Worm (Caenorhabditis elegans) whole organism, young adult: ENCODE results near the gene F55C12.4.

ENCODE experiments used
- C06A6.2 ChIP-seq: fragments of 200-800 bp; sonication (Bioruptor generic); conservative IDR thresholded peaks from 2 replicates; pipeline ENCODE4 v1.3.6; 2022; ENCODE audit warnings: missing genetic modification characterization, missing compliant biosample characterization
- F23B12.7 ChIP-seq: sonication (generic microtip); optimal IDR thresholded peaks from 2 replicates; lab custom pipeline; 2017; ENCODE audit warnings: missing genetic modification characterization, mild to moderate bottlenecking, missing compliant biosample characterization, antibody characterized with exemption, moderate library complexity; ENCODE audit not compliant: insufficient read depth
- F49E8.2 ChIP-seq: sonication (generic microtip); optimal IDR thresholded peaks from 3 replicates; lab custom pipeline; 2017; ENCODE audit warnings: missing genetic modification characterization, mild to moderate bottlenecking, missing compliant biosample characterization, antibody characterized with exemption, moderate library complexity; ENCODE audit not compliant: insufficient read depth
- F52B5.7 ChIP-seq: sonication (generic microtip); optimal IDR thresholded peaks from 2 replicates; lab custom pipeline; 2016; ENCODE audit warnings: mild to moderate bottlenecking, missing genetic modification characterization, missing compliant biosample characterization
- K12H6.12 ChIP-seq: fragments of 200-800 bp; sonication (Bioruptor generic); optimal IDR thresholded peaks from 2 replicates; lab custom pipeline; 2018; ENCODE audit warnings: mild to moderate bottlenecking, missing genetic modification characterization, missing compliant biosample characterization
- Y53G8AR.9 ChIP-seq: fragments of 200-800 bp; sonication (Bioruptor generic); conservative IDR thresholded peaks from 2 replicates; pipeline ENCODE4 v1.3.6; 2022; ENCODE audit warnings: missing genetic modification reagents, missing genetic modification characterization, missing compliant biosample characterization
- Y56A3A.18 ChIP-seq: fragments of 200-800 bp; sonication (Bioruptor generic); IDR thresholded peaks from 2 replicates; pipeline ENCODE4 v1.3.6; 2022; ENCODE audit warnings: missing genetic modification reagents, missing genetic modification characterization, missing compliant biosample characterization
- Y79H2A.3 ChIP-seq: fragments of 200-800 bp; sonication (Bioruptor generic); conservative IDR thresholded peaks from 2 replicates; pipeline ENCODE4 v1.3.6; 2022; ENCODE audit warnings: missing genetic modification reagents, missing genetic modification characterization, missing compliant biosample characterization
- Y95B8A.8 ChIP-seq: fragments of 200-800 bp; sonication (Bioruptor generic); IDR thresholded peaks from 2 replicates; pipeline ENCODE4 v1.3.6; 2022; ENCODE audit warnings: missing genetic modification reagents, missing genetic modification characterization, missing compliant biosample characterization
- atf-7 ChIP-seq: sonication (generic microtip); optimal IDR thresholded peaks from 2 replicates; lab custom pipeline; 2017; ENCODE audit warnings: mild to moderate bottlenecking, missing genetic modification characterization, missing compliant biosample characterization
- athp-1 ChIP-seq: sonication (generic microtip); optimal IDR thresholded peaks from 2 replicates; lab custom pipeline; 2017; ENCODE audit warnings: mild to moderate bottlenecking, missing genetic modification characterization, missing compliant biosample characterization
- attf-5 ChIP-seq: fragments of 200-800 bp; sonication (Bioruptor generic); optimal IDR thresholded peaks from 2 replicates; lab custom pipeline; 2018; ENCODE audit warnings: mild to moderate bottlenecking, missing genetic modification characterization, missing compliant biosample characterization
- attf-6 ChIP-seq: fragments of 200-800 bp; sonication (Bioruptor generic); IDR thresholded peaks from 2 replicates; pipeline ENCODE4 v1.3.6; 2022; ENCODE audit warnings: missing genetic modification reagents, missing genetic modification characterization, missing compliant biosample characterization
- ccch-3 ChIP-seq: fragments of 200-800 bp; sonication (Bioruptor generic); optimal IDR thresholded peaks from 2 replicates; lab custom pipeline; 2018; ENCODE audit warnings: mild to moderate bottlenecking, missing genetic modification characterization, missing compliant biosample characterization
- cebp-1 ChIP-seq, 2 experiments: fragments of 200-800 bp in 1 of 2; sonication (Bioruptor generic) in 1 of 2; sonication (generic microtip) in 1 of 2; IDR thresholded peaks in 1 of 2; optimal IDR thresholded peaks in 1 of 2; 2 replicates each; pipeline versions ENCODE4 v1.3.6 to Lab custom; 2017 to 2022; ENCODE audit warnings: missing compliant biosample characterization in 2 of 2, missing genetic modification characterization in 2 of 2, mild to moderate bottlenecking in 1 of 2, missing genetic modification reagents in 1 of 2, moderate library complexity in 1 of 2
- ceh-100 ChIP-seq: fragments of 200-800 bp; sonication (Bioruptor generic); IDR thresholded peaks from 2 replicates; pipeline ENCODE4 v1.3.6; 2022; ENCODE audit warnings: missing genetic modification reagents, missing genetic modification characterization, missing compliant biosample characterization
- ceh-79 ChIP-seq: sonication (generic microtip); optimal IDR thresholded peaks from 2 replicates; lab custom pipeline; 2017; ENCODE audit warnings: mild to moderate bottlenecking, missing genetic modification characterization, missing compliant biosample characterization
- die-1 ChIP-seq: sonication (generic microtip); optimal IDR thresholded peaks from 2 replicates; lab custom pipeline; 2016; ENCODE audit warnings: missing genotype, mild to moderate bottlenecking, missing genetic modification characterization, missing compliant biosample characterization
- dox-1 ChIP-seq: fragments of 200-800 bp; sonication (Bioruptor generic); IDR thresholded peaks from 2 replicates; pipeline ENCODE4 v1.3.6; 2022; ENCODE audit warnings: missing genetic modification reagents, missing genetic modification characterization, missing compliant biosample characterization
- dpff-1 ChIP-seq: sonication (generic microtip); optimal IDR thresholded peaks from 2 replicates; lab custom pipeline; 2017; ENCODE audit warnings: mild to moderate bottlenecking, missing genetic modification characterization, missing compliant biosample characterization
- dpl-1 ChIP-seq: fragments of 150-350 bp; optimal IDR thresholded peaks from 2 replicates; lab custom pipeline; 2014; ENCODE audit warnings: missing biosample characterization, missing genetic modification reagents, missing genetic modification characterization
- egl-44 ChIP-seq: fragments of 200-800 bp; sonication (Bioruptor generic); IDR thresholded peaks from 2 replicates; pipeline ENCODE4 v1.3.6; 2022; ENCODE audit warnings: missing genetic modification reagents, missing genetic modification characterization, missing compliant biosample characterization
- hlh-12 ChIP-seq: sonication (generic microtip); optimal IDR thresholded peaks from 2 replicates; lab custom pipeline; 2016; ENCODE audit warnings: missing genetic modification characterization, missing compliant biosample characterization
- hmg-1.2 ChIP-seq: fragments of 200-800 bp; sonication (Bioruptor generic); IDR thresholded peaks from 2 replicates; pipeline ENCODE4 v1.3.6; 2022; ENCODE audit warnings: missing genetic modification reagents, missing genetic modification characterization, missing compliant biosample characterization
- hsf-1 ChIP-seq: fragments of 200-800 bp; sonication (Bioruptor generic); IDR thresholded peaks from 2 replicates; pipeline ENCODE4 v1.3.6; 2022; ENCODE audit warnings: missing genetic modification reagents, missing genetic modification characterization, missing compliant biosample characterization
- lag-1 ChIP-seq: fragments of 200-800 bp; sonication (Bioruptor generic); IDR thresholded peaks from 2 replicates; pipeline ENCODE4 v1.3.6; 2022; ENCODE audit warnings: missing genetic modification reagents, missing genetic modification characterization, missing compliant biosample characterization
- let-526 ChIP-seq: fragments of 200-800 bp; sonication (Bioruptor generic); IDR thresholded peaks from 2 replicates; pipeline ENCODE4 v1.3.6; 2022; ENCODE audit warnings: missing genetic modification reagents, missing genetic modification characterization, missing compliant biosample characterization
- lin-54 ChIP-seq: fragments of 200-800 bp; sonication (Bioruptor generic); optimal IDR thresholded peaks from 2 replicates; lab custom pipeline; 2018; ENCODE audit warnings: mild to moderate bottlenecking, missing genetic modification characterization, missing compliant biosample characterization
- mel-28 ChIP-seq: sonication (generic microtip); optimal IDR thresholded peaks from 2 replicates; lab custom pipeline; 2016; ENCODE audit warnings: borderline replicate concordance, mild to moderate bottlenecking, missing genetic modification characterization, missing compliant biosample characterization
- mes-4 ChIP-seq: sonication (generic microtip); optimal IDR thresholded peaks from 2 replicates; lab custom pipeline; 2016; ENCODE audit warnings: missing genotype, missing genetic modification characterization, missing compliant biosample characterization
- nhr-27 ChIP-seq: fragments of 200-800 bp; sonication (Bioruptor generic); optimal IDR thresholded peaks from 2 replicates; lab custom pipeline; 2018; ENCODE audit warnings: mild to moderate bottlenecking, missing genetic modification characterization, moderate library complexity, missing compliant biosample characterization
- nhr-90 ChIP-seq: sonication (generic microtip); optimal IDR thresholded peaks from 2 replicates; lab custom pipeline; 2016; ENCODE audit warnings: missing genotype, mild to moderate bottlenecking, missing genetic modification characterization, missing compliant biosample characterization
- pha-4 ChIP-seq: fragments of 150-350 bp; sonication (generic microtip); optimal IDR thresholded peaks from 2 replicates; lab custom pipeline; 2014; ENCODE audit warnings: missing biosample characterization, missing genetic modification reagents, missing genetic modification characterization
- rec-8 ChIP-seq, 2 experiments: sonication (generic microtip); optimal IDR thresholded peaks; 2 replicates each; lab custom pipeline; 2016; ENCODE audit warnings: mild to moderate bottlenecking in 2 of 2, missing genetic modification characterization in 2 of 2, missing genetic modification reagents in 2 of 2, missing genotype in 2 of 2, missing biosample characterization in 1 of 2, missing compliant biosample characterization in 1 of 2, moderate library complexity in 1 of 2
- repo-1 ChIP-seq: sonication (generic microtip); optimal IDR thresholded peaks from 2 replicates; lab custom pipeline; 2017; ENCODE audit warnings: mild to moderate bottlenecking, missing genetic modification characterization, missing compliant biosample characterization
- snpc-1.3 ChIP-seq: sonication (generic microtip); optimal IDR thresholded peaks from 2 replicates; lab custom pipeline; 2017; ENCODE audit warnings: missing genetic modification characterization, mild to moderate bottlenecking, missing compliant biosample characterization, antibody characterized with exemption, moderate library complexity, missing genotype, missing genetic modification reagents; ENCODE audit not compliant: insufficient read depth
- snpc-3.4 ChIP-seq: sonication (generic microtip); optimal IDR thresholded peaks from 2 replicates; lab custom pipeline; 2017; ENCODE audit warnings: missing genetic modification characterization, mild to moderate bottlenecking, missing compliant biosample characterization, antibody characterized with exemption, moderate library complexity, missing genotype, missing genetic modification reagents
- tbx-9 ChIP-seq: sonication (generic microtip); optimal IDR thresholded peaks from 2 replicates; lab custom pipeline; 2016; ENCODE audit warnings: borderline replicate concordance, missing genetic modification characterization, inconsistent platforms, missing compliant biosample characterization
- unc-62 ChIP-seq: fragments of 150-350 bp; optimal IDR thresholded peaks from 2 replicates; lab custom pipeline; 2014; ENCODE audit warnings: missing biosample characterization, missing genetic modification reagents, missing genetic modification characterization
- xnd-1 ChIP-seq: sonication (generic microtip); optimal IDR thresholded peaks from 2 replicates; lab custom pipeline; 2016; ENCODE audit warnings: missing genotype, missing genetic modification reagents, missing genetic modification characterization, missing compliant biosample characterization
- zfh-2 ChIP-seq: fragments of 200-800 bp; sonication (Bioruptor generic); conservative IDR thresholded peaks from 2 replicates; pipeline ENCODE4 v1.3.6; 2022; ENCODE audit warnings: missing genetic modification reagents, missing genetic modification characterization, missing compliant biosample characterization
- ztf-22 ChIP-seq: fragments of 200-800 bp; sonication (Bioruptor generic); optimal IDR thresholded peaks from 2 replicates; lab custom pipeline; 2018; ENCODE audit warnings: mild to moderate bottlenecking, missing genetic modification characterization, moderate library complexity, missing compliant biosample characterization
- ztf-26 ChIP-seq: sonication (generic microtip); optimal IDR thresholded peaks from 2 replicates; lab custom pipeline; 2017; ENCODE audit warnings: missing genetic modification characterization, missing compliant biosample characterization

Gene F55C12.4

ce11 chrII:5895870-5896269 is 37.6 kb upstream of the F55C12.4 start, which contains the start of gene F59G1.4:
Gene F59G1.4, plus strand, starts transcription at chrII:5896170.
- no peak for TF ChIP-seq Y95B8A.8 (GFP tag; lab: Robert Waterston, UW)
- TF ChIP-seq nhr-27 (tag; lab: Kevin White, UChicago) = no peak
- no peak for TF ChIP-seq nhr-90 (tag; lab: Kevin White, UChicago)
- no peak for TF ChIP-seq die-1 (tag; lab: Kevin White, UChicago)
- no peak for TF ChIP-seq unc-62 (GFP tag; lab: Kevin White, UChicago)
- TF ChIP-seq lag-1 (GFP tag; lab: Robert Waterston, UW) = no peak

DNA sequence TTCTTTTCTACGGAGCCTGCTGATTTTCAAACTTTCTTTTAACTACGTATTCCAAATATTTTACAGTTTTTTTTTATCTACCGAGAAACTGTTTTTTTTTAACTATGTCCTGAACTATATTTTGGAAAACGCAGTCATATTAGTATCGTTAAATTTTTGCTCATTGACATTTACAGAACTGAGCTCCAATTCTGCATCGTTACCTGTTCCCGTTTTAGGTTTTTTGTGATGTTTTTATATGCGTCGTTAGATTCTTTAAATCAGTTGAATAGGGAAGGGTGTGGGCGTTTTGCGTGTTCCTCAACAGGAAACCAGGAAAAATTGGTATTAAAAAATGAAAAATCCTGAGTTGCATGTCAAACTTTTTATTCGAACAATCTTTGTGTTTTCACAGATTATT is 34.6 kb upstream of the F55C12.4 start:
- peak; percentile 25 for TF ChIP-seq ztf-26 (tag; lab: Kevin White, UChicago)
- no peak for TF ChIP-seq snpc-1.3 (tag; lab: Kevin White, UChicago)
- no peak for TF ChIP-seq attf-5
- no peak for TF ChIP-seq dpl-1 (GFP tag; lab: Kevin White, UChicago)
- no peak for TF ChIP-seq unc-62 (GFP tag; lab: Kevin White, UChicago)
- no peak for TF ChIP-seq C06A6.2 (GFP tag; lab: Robert Waterston, UW)
- no peak for TF ChIP-seq F49E8.2
- TF ChIP-seq ccch-3 (GFP tag; lab: Kevin White, UChicago) = no peak
- TF ChIP-seq dox-1 (GFP tag; lab: Robert Waterston, UW) = no peak
- TF ChIP-seq Y53G8AR.9 (GFP tag; lab: Robert Waterston, UW) = 0 out of 2 replicates have a peak, but pooled peaks have one; percentile 47
- TF ChIP-seq tbx-9 = no peak
- TF ChIP-seq K12H6.12 (tag; lab: Kevin White, UChicago) = no peak
- no peak for TF ChIP-seq dpff-1 (tag; lab: Kevin White, UChicago)
- no peak for TF ChIP-seq hlh-12 (tag; lab: Kevin White, UChicago)
- TF ChIP-seq mel-28 (tag; lab: Kevin White, UChicago) = no peak
- no peak for TF ChIP-seq Y56A3A.18
- no peak for TF ChIP-seq xnd-1 (tag; lab: Kevin White, UChicago)
- no peak for TF ChIP-seq hsf-1 (GFP tag; lab: Robert Waterston, UW)
- TF ChIP-seq hmg-1.2 (GFP tag; lab: Robert Waterston, UW) = no peak
- no peak for TF ChIP-seq rec-8 (tag; optimal IDR thresholded peaks at IDR 0.05; lab: Kevin White, UChicago)
- no peak for TF ChIP-seq ceh-79 (tag; lab: Kevin White, UChicago)
- TF ChIP-seq lin-54 (GFP tag; lab: Kevin White, UChicago) = no peak
- TF ChIP-seq egl-44 (GFP tag; lab: Robert Waterston, UW) = no peak
- no peak for TF ChIP-seq ztf-22 (GFP tag; lab: Kevin White, UChicago)
- TF ChIP-seq ceh-100 (GFP tag; lab: Robert Waterston, UW) = no peak
- peak; percentile 55 for TF ChIP-seq repo-1 (tag; lab: Kevin White, UChicago)
- no peak for TF ChIP-seq mes-4
- TF ChIP-seq attf-6 = no peak
- no peak for TF ChIP-seq F23B12.7 (tag; lab: Kevin White, UChicago)
- no peak for TF ChIP-seq athp-1 (tag; lab: Kevin White, UChicago)
- TF ChIP-seq cebp-1 (GFP tag; IDR thresholded peaks at IDR 0.05; lab: Robert Waterston, UW) = no peak
- TF ChIP-seq cebp-1 (tag; optimal IDR thresholded peaks at IDR 0.05; lab: Kevin White, UChicago) = peak; percentile 4
- no peak for TF ChIP-seq F52B5.7 (tag; lab: Kevin White, UChicago)
- TF ChIP-seq nhr-27 (tag; lab: Kevin White, UChicago) = no peak
- no peak for TF ChIP-seq Y79H2A.3 (GFP tag; lab: Robert Waterston, UW)
- no peak for TF ChIP-seq zfh-2 (GFP tag; lab: Robert Waterston, UW)
- TF ChIP-seq lag-1 (GFP tag; lab: Robert Waterston, UW) = no peak
- no peak for TF ChIP-seq pha-4
- TF ChIP-seq let-526 (GFP tag; lab: Robert Waterston, UW) = no peak
- no peak for TF ChIP-seq snpc-3.4 (tag; lab: Kevin White, UChicago)
- peak; percentile 25 for TF ChIP-seq atf-7 (tag; lab: Kevin White, UChicago)
